Fruit fly (Drosophila melanogaster) whole organism, wandering third instar larva: ENCODE results near the gene Art9.

Source experiments
- Abd-B ChIP-seq: fragments of >200 bp; optimal IDR thresholded peaks from 2 replicates; lab custom pipeline; 2017; ENCODE audit warnings: missing biosample characterization, missing genetic modification characterization
- CG32264 ChIP-seq: fragments of 200-800 bp; sonication (Bioruptor generic); optimal IDR thresholded peaks from 2 replicates; lab custom pipeline; 2016; ENCODE audit warnings: missing biosample characterization, missing genetic modification characterization
- CG9705 ChIP-seq: fragments of 200-800 bp; sonication (Bioruptor generic); optimal IDR thresholded peaks from 2 replicates; lab custom pipeline; 2018; ENCODE audit warnings: missing biosample characterization, mild to moderate bottlenecking, missing genetic modification characterization
- CrebA ChIP-seq: fragments of 200-800 bp; sonication (Bioruptor generic); optimal IDR thresholded peaks from 2 replicates; lab custom pipeline; 2016; ENCODE audit warnings: missing biosample characterization, mild to moderate bottlenecking, missing genetic modification characterization, borderline replicate concordance
- Dfd ChIP-seq: fragments of >200 bp; optimal IDR thresholded peaks from 2 replicates; lab custom pipeline; 2017; ENCODE audit warnings: missing biosample characterization, missing genetic modification characterization
- Dif ChIP-seq: fragments of 200-275, 200-300 bp; sonication (Bioruptor generic); optimal IDR thresholded peaks from 2 replicates; lab custom pipeline; 2018; ENCODE audit warnings: missing biosample characterization, missing genetic modification characterization; ENCODE audit not compliant: partially characterized antibody
- GATAd ChIP-seq: sonication (Bioruptor generic); optimal IDR thresholded peaks from 2 replicates; lab custom pipeline; 2016; ENCODE audit warnings: missing biosample characterization, missing genetic modification characterization
- HLH106 ChIP-seq: fragments of 200-800 bp; optimal IDR thresholded peaks from 3 replicates; lab custom pipeline; 2019; ENCODE audit warnings: missing biosample characterization, mild to moderate bottlenecking, missing genetic modification characterization, moderate library complexity
- Hnf4 ChIP-seq: fragments of 200-800 bp; sonication (Bioruptor generic); optimal IDR thresholded peaks from 2 replicates; lab custom pipeline; 2016; ENCODE audit warnings: missing biosample characterization, mild to moderate bottlenecking, missing genetic modification characterization
- Hr78 ChIP-seq: fragments of >200 bp; optimal IDR thresholded peaks from 2 replicates; lab custom pipeline; 2017; ENCODE audit warnings: missing biosample characterization, missing genetic modification characterization
- Hr83 ChIP-seq: fragments of 200-300 bp; sonication (Bioruptor generic); optimal IDR thresholded peaks from 2 replicates; lab custom pipeline; 2016; ENCODE audit warnings: missing biosample characterization, mild to moderate bottlenecking, missing genetic modification characterization, moderate library complexity; ENCODE audit not compliant: poor library complexity, severe bottlenecking
- Jra ChIP-seq: sonication (Bioruptor generic); optimal IDR thresholded peaks from 2 replicates; lab custom pipeline; 2016; ENCODE audit warnings: missing biosample characterization, missing genetic modification characterization
- Mio ChIP-seq: sonication (Bioruptor generic); optimal IDR thresholded peaks from 2 replicates; lab custom pipeline; 2016; ENCODE audit warnings: missing biosample characterization, missing genetic modification characterization
- Myc ChIP-seq: fragments of >200 bp; optimal IDR thresholded peaks from 2 replicates; lab custom pipeline; 2017
- N ChIP-seq: fragments of >200 bp; optimal IDR thresholded peaks from 2 replicates; lab custom pipeline; 2018; ENCODE audit warnings: missing biosample characterization, missing external identifiers, missing genetic modification characterization
- OdsH ChIP-seq: fragments of 200-800 bp; sonication (Bioruptor generic); optimal IDR thresholded peaks from 2 replicates; lab custom pipeline; 2016; ENCODE audit warnings: missing biosample characterization, mild to moderate bottlenecking, missing genetic modification characterization
- Rel ChIP-seq, 2 experiments: fragments of 200-800 bp; sonication (Bioruptor generic) in 1 of 2; optimal IDR thresholded peaks; 2 replicates in 1 of 2; 3 replicates in 1 of 2; lab custom pipeline; 2016 to 2019; ENCODE audit warnings: mild to moderate bottlenecking in 2 of 2, missing biosample characterization in 2 of 2, missing genetic modification characterization in 2 of 2, moderate library complexity in 1 of 2
- Sp1 ChIP-seq: fragments of 200-800 bp; sonication (Bioruptor generic); optimal IDR thresholded peaks from 3 replicates; lab custom pipeline; 2019; ENCODE audit warnings: missing biosample characterization, mild to moderate bottlenecking, missing genetic modification characterization, moderate library complexity
- Vsx2 ChIP-seq: fragments of 200-300, 225-300 bp; sonication (Bioruptor generic); optimal IDR thresholded peaks from 2 replicates; lab custom pipeline; 2018; ENCODE audit warnings: missing biosample characterization, missing genetic modification characterization; ENCODE audit not compliant: partially characterized antibody
- br ChIP-seq: fragments of 200-800 bp; sonication (Bioruptor generic); optimal IDR thresholded peaks from 2 replicates; lab custom pipeline; 2016; ENCODE audit warnings: missing biosample characterization, missing genetic modification characterization
- brk ChIP-seq: fragments of 200-800 bp; sonication (Bioruptor generic); optimal IDR thresholded peaks from 2 replicates; lab custom pipeline; 2016; ENCODE audit warnings: missing biosample characterization, mild to moderate bottlenecking, missing genetic modification characterization
- dl ChIP-seq, 2 experiments: fragments of 175-275, 200-275 bp in 1 of 2; fragments of 200-275 bp in 1 of 2; sonication (Bioruptor generic); optimal IDR thresholded peaks; lab custom pipeline; 2018; ENCODE audit warnings: mild to moderate bottlenecking in 2 of 2, missing biosample characterization in 2 of 2, missing genetic modification characterization in 2 of 2, moderate library complexity in 2 of 2; ENCODE audit not compliant: partially characterized antibody in 2 of 2, insufficient read depth in 1 of 2
- dmrt93B ChIP-seq: fragments of 200-800 bp; sonication (Bioruptor generic); optimal IDR thresholded peaks from 2 replicates; lab custom pipeline; 2018; ENCODE audit warnings: missing biosample characterization, mild to moderate bottlenecking, missing genetic modification characterization
- dsf ChIP-seq: sonication (Bioruptor generic); optimal IDR thresholded peaks from 2 replicates; lab custom pipeline; 2016; ENCODE audit warnings: missing biosample characterization, missing genetic modification characterization, borderline replicate concordance
- ey ChIP-seq: fragments of 200-800 bp; sonication (Bioruptor generic); optimal IDR thresholded peaks from 2 replicates; lab custom pipeline; 2016; ENCODE audit warnings: missing biosample characterization, missing genetic modification characterization
- foxo ChIP-seq, 2 experiments: fragments of 200-800 bp; sonication (Bioruptor generic); optimal IDR thresholded peaks; 2 replicates in 1 of 2; 3 replicates in 1 of 2; lab custom pipeline; 2016 to 2017; ENCODE audit warnings: missing biosample characterization in 2 of 2, missing genetic modification characterization in 2 of 2
- fru ChIP-seq: fragments of 200-800 bp; sonication (Bioruptor generic); optimal IDR thresholded peaks from 3 replicates; lab custom pipeline; 2016; ENCODE audit warnings: missing biosample characterization, mild to moderate bottlenecking, missing genetic modification characterization
- h ChIP-seq: fragments of 200-800 bp; sonication (Bioruptor generic); optimal IDR thresholded peaks from 3 replicates; lab custom pipeline; 2016; ENCODE audit warnings: missing biosample characterization, mild to moderate bottlenecking, missing genetic modification characterization
- jim ChIP-seq: fragments of 175-275, 200-325 bp; sonication (Bioruptor generic); optimal IDR thresholded peaks from 2 replicates; lab custom pipeline; 2016; ENCODE audit warnings: missing biosample characterization, mild to moderate bottlenecking, missing genetic modification characterization
- lola ChIP-seq: fragments of >200 bp; optimal IDR thresholded peaks from 2 replicates; lab custom pipeline; 2017; ENCODE audit warnings: missing biosample characterization, missing genetic modification characterization
- pan ChIP-seq: fragments of >200 bp; optimal IDR thresholded peaks from 2 replicates; lab custom pipeline; 2017
- psq ChIP-seq: fragments of 200-800 bp; sonication (Bioruptor generic); optimal IDR thresholded peaks from 3 replicates; lab custom pipeline; 2017; ENCODE audit warnings: missing biosample characterization, mild to moderate bottlenecking, missing genetic modification characterization, moderate library complexity
- rgr ChIP-seq: fragments of 200-800 bp; sonication (Bioruptor generic); optimal IDR thresholded peaks from 3 replicates; lab custom pipeline; 2016; ENCODE audit warnings: missing biosample characterization, mild to moderate bottlenecking, missing genetic modification characterization
- sage ChIP-seq: fragments of 200-800 bp; sonication (Bioruptor generic); optimal IDR thresholded peaks from 2 replicates; lab custom pipeline; 2016; ENCODE audit warnings: missing biosample characterization, mild to moderate bottlenecking, missing genetic modification characterization
- sv ChIP-seq: fragments of 200-800 bp; sonication (Bioruptor generic); optimal IDR thresholded peaks from 3 replicates; lab custom pipeline; 2016; ENCODE audit warnings: missing biosample characterization, missing genetic modification characterization
- tai ChIP-seq: sonication (Bioruptor generic); optimal IDR thresholded peaks from 2 replicates; lab custom pipeline; 2016; ENCODE audit warnings: missing biosample characterization, missing genetic modification characterization
- usp ChIP-seq: fragments of >200 bp; optimal IDR thresholded peaks from 2 replicates; lab custom pipeline; 2017; ENCODE audit warnings: missing biosample characterization, missing genetic modification characterization
- woc ChIP-seq: sonication (Bioruptor generic); optimal IDR thresholded peaks from 2 replicates; lab custom pipeline; 2016; ENCODE audit warnings: missing biosample characterization, mild to moderate bottlenecking, missing genetic modification characterization

Art9 gene

DNA sequence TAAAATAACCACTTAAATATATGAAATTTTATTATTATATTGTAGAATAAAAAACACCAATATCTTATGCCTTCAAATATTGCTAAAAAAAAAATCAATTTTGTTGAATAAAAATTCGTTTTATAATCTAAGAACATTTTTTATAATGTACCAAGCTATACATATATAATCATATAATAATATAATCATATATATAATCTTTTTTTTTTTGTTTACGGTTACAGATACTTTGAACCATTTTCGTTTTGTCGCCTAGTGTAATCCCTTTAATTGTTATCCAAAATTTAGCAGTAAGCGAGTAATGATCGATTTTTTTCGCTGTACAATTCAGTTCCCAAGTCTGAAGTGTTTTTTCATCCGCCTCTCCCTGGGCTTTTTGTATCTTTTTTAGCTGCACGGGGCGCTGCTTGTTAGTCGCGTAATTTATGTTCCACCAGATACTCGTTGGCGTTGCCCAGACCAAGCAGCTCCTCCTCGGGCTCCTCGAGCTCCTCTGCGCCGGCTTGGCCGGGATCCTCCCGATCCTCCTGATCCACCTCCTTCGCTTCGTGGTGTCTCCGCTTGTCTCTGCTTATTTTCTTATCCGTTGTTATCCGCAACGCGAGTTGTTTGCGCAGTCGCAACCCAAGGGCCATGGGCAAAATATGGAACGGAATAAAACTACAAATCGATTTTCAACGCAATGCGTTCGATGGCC, 3.8 kb downstream of the Art9 start:
- TF ChIP-seq sage = no peak
- no peak for TF ChIP-seq usp (GFP tag; lab: Kevin White, UChicago)
- TF ChIP-seq sv (GFP tag; lab: Kevin White, UChicago) = no peak
- TF ChIP-seq Rel (GFP tag; optimal IDR thresholded peaks at IDR 0.05; lab: Kevin White, UChicago) = no peak
- no peak for TF ChIP-seq Rel (tag; optimal IDR thresholded peaks at IDR 0.05; lab: Kevin White, UChicago)
- peak; percentile 7 for TF ChIP-seq rgr (GFP tag; lab: Kevin White, UChicago)
- no peak for TF ChIP-seq Dif (GFP tag; lab: Kevin White, UChicago)
- no peak for TF ChIP-seq Hnf4
- TF ChIP-seq h = no peak
- TF ChIP-seq Dfd (GFP tag; lab: Kevin White, UChicago) = no peak
- no peak for TF ChIP-seq pan
- TF ChIP-seq OdsH (GFP tag; lab: Kevin White, UChicago) = peak; percentile 53
- no peak for TF ChIP-seq Abd-B (GFP tag; lab: Kevin White, UChicago)
- TF ChIP-seq CrebA (GFP tag; lab: Kevin White, UChicago) = no peak
- TF ChIP-seq woc (GFP tag; lab: Kevin White, UChicago) = no peak
- TF ChIP-seq Sp1 (GFP tag; lab: Kevin White, UChicago) = peak; percentile 46
- TF ChIP-seq lola (GFP tag; lab: Kevin White, UChicago) = no peak
- TF ChIP-seq dl (GFP tag; optimal IDR thresholded peaks at IDR 0.05; lab: Kevin White, UChicago; ENCODE audit: insufficient read depth in 1 of 2, partially characterized antibody in 2 of 2) = no peak
- TF ChIP-seq Hr83 (GFP tag; lab: Kevin White, UChicago) = no peak
- no peak for TF ChIP-seq N
- TF ChIP-seq psq (GFP tag; lab: Kevin White, UChicago) = peak; percentile 40
- TF ChIP-seq foxo (GFP tag; optimal IDR thresholded peaks at IDR 0.05; lab: Kevin White, UChicago) = peak in 1 of 2 experiments; percentile 55
- TF ChIP-seq brk (GFP tag; lab: Kevin White, UChicago) = no peak
- TF ChIP-seq Myc (lab: Kevin White, UChicago) = no peak
- TF ChIP-seq GATAd (GFP tag; lab: Kevin White, UChicago) = no peak
- TF ChIP-seq Vsx2 = no peak
- TF ChIP-seq Mio (GFP tag; lab: Kevin White, UChicago) = no peak
- TF ChIP-seq dsf (GFP tag; lab: Kevin White, UChicago) = no peak
- no peak for TF ChIP-seq jim (GFP tag; lab: Kevin White, UChicago)
- TF ChIP-seq CG32264 = no peak
- TF ChIP-seq HLH106 (tag; lab: Kevin White, UChicago) = peak; percentile 28
- no peak for TF ChIP-seq br (GFP tag; lab: Kevin White, UChicago)
- TF ChIP-seq CG9705 = no peak
- TF ChIP-seq ey (GFP tag; lab: Kevin White, UChicago) = no peak
- TF ChIP-seq Jra = no peak
- TF ChIP-seq tai = no peak
- no peak for TF ChIP-seq Hr78 (GFP tag; lab: Kevin White, UChicago)
- peak; percentile 3 for TF ChIP-seq dmrt93B (GFP tag; lab: Kevin White, UChicago)
- no peak for TF ChIP-seq fru (GFP tag; lab: Kevin White, UChicago)

DNA sequence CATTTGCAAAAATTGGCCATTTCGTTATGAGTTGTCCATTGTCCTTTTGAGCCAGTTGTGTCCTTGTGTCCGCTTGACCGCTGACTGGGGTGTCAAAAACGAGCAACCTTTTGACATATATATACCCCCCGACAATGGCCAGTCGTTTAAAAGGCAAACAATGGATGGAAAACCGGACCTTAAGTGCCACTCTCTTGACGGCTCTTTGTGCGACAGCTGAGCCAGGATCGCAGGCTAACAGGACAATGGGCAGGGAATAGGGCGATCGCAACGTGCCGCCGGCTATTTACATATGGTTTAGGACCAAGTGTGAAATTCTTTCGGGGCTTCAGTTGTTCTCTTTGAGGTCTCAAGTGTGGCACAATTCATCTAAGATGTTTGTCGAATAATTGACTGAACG, 7.0 kb downstream of the Art9 start:
- no peak for TF ChIP-seq sage
- no peak for TF ChIP-seq dsf (GFP tag; lab: Kevin White, UChicago)
- no peak for TF ChIP-seq Myc (lab: Kevin White, UChicago)

DNA sequence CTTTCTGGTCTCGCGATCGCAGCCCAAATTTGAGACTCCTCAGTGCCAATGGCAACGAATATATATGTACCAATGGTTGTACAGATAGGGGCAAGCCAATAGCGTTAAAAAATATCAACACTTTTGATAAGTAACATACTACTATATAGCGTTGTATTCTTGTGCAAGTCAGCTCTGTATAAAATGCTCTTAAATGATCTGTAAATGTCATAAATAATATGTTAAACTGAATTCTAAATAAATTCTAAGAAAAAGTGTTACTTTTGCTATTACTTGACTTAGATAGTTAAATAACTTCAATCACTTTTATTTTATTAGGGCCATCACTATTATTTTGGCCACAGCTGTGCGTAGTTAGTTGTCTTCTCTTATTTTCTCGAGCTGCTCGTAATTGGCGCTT, 8.6 kb downstream of the Art9 start:
- TF ChIP-seq fru (GFP tag; lab: Kevin White, UChicago) (peak; percentile 12), Sp1 (GFP tag; lab: Kevin White, UChicago) (peak; percentile 83), sv (GFP tag; lab: Kevin White, UChicago) (no peak), Mio (GFP tag; lab: Kevin White, UChicago) (no peak), Jra (no peak), Abd-B (GFP tag; lab: Kevin White, UChicago) (no peak), GATAd (GFP tag; lab: Kevin White, UChicago) (no peak), Myc (lab: Kevin White, UChicago) (no peak), tai (peak; percentile 9), OdsH (GFP tag; lab: Kevin White, UChicago) (peak; percentile 56), br (GFP tag; lab: Kevin White, UChicago) (peak; percentile 50), dmrt93B (GFP tag; lab: Kevin White, UChicago) (peak; percentile 6), psq (GFP tag; lab: Kevin White, UChicago) (peak; percentile 22), ey (GFP tag; lab: Kevin White, UChicago) (peak; percentile 66), foxo (GFP tag; optimal IDR thresholded peaks at IDR 0.05; lab: Kevin White, UChicago) (peak in 1 of 2 experiments; percentile 55), CG9705 (no peak), CrebA (GFP tag; lab: Kevin White, UChicago) (no peak), rgr (GFP tag; lab: Kevin White, UChicago) (peak; percentile 33), Hnf4 (peak; percentile 3), h (peak; percentile 79), HLH106 (tag; lab: Kevin White, UChicago) (peak; percentile 45), woc (GFP tag; lab: Kevin White, UChicago) (peak; percentile 46)
